Worm (Caenorhabditis elegans) whole organism, L4/young adult: ENCODE measurements around the gene ptr-16.
A peak's percentile ranks its signal among the peaks of the same experiment; 100 is the strongest.

Experiments
- W03F9.2 ChIP-seq: fragments of 150-350 bp; optimal IDR thresholded peaks from 2 replicates; lab custom pipeline; 2014; ENCODE audit warnings: missing biosample characterization, missing genetic modification characterization
- dao-5 ChIP-seq: sonication (generic microtip); optimal IDR thresholded peaks from 2 replicates; lab custom pipeline; 2016; ENCODE audit warnings: missing genotype, missing genetic modification characterization, moderate library complexity, missing compliant biosample characterization
- him-1 ChIP-seq: sonication (generic microtip); optimal IDR thresholded peaks from 2 replicates; lab custom pipeline; 2016; ENCODE audit warnings: missing genotype, missing genetic modification reagents, missing genetic modification characterization, missing compliant biosample characterization

Gene ptr-16

DNA sequence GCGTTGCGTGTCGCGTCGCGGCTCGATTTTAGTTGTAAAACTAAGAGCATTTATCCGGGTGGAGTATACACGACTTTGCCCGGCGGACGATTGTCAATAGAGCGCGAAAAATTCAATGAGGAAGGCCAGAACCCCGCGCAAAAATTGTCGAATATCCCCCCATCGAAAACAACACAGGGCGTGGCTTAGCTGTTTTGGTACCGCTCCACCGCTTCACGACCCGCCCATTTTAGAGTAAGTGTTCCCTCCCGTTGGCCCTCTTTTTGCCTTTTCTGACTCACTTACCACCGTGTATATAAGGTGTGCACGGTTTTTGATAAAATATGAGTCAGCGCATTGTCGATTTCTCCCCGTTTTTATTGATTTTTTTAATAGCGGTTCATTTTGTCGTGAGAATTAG, 12.1 kb upstream of the ptr-16 start:
- no peak for TF ChIP-seq dao-5 (tag; lab: Kevin White, UChicago)
- no peak for TF ChIP-seq W03F9.2 (tag; lab: Kevin White, UChicago)
- TF ChIP-seq him-1 (tag; lab: Kevin White, UChicago): no peak

ce11 chrV:1153925-1154324, 11.6 kb upstream of the ptr-16 start:
- TF ChIP-seq dao-5 (tag; lab: Kevin White, UChicago): no peak
- peak; percentile 54 for TF ChIP-seq him-1 (tag; lab: Kevin White, UChicago)
- no peak for TF ChIP-seq W03F9.2 (tag; lab: Kevin White, UChicago)

DNA sequence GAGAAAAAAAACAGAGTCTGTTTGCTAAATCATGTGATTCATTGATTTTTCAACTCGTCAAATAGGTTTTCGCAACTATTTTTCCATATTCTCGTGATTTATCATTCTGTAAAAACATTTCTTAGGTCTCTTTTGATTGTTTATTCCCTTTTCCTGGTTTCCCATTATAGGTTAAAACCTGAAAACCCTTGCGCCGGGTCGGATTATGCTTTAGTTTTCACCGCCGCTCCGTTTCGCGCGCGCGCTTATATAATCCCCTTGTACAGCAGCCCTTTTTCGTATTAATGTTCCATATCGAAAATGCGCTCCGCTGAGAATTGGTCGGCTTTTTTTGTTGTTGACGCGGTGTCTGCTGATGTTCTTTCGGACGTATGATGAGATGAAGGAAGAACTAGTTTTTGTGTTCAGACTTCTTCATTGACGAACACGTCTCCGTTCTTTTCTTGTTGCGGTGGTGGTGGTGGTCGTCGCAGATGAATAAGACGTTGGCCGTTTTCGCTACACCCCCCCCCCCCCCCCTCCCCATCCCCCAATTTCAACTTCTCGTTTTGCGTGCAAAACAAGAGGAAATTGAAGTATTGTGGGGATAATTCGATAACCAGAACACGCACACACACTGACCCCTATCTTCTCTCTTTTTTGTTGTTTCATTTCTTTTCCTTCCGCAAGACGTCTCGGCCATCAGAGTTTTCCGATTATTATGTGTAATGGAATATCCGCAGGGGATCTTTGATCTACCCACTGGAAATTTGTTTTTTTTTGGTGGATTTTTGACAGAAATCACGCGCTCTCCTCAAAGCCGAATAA, 10.8 kb upstream of the ptr-16 start:
- TF ChIP-seq dao-5 (tag; lab: Kevin White, UChicago): no peak
- TF ChIP-seq him-1 (tag; lab: Kevin White, UChicago): no peak
- no peak for TF ChIP-seq W03F9.2 (tag; lab: Kevin White, UChicago)

DNA sequence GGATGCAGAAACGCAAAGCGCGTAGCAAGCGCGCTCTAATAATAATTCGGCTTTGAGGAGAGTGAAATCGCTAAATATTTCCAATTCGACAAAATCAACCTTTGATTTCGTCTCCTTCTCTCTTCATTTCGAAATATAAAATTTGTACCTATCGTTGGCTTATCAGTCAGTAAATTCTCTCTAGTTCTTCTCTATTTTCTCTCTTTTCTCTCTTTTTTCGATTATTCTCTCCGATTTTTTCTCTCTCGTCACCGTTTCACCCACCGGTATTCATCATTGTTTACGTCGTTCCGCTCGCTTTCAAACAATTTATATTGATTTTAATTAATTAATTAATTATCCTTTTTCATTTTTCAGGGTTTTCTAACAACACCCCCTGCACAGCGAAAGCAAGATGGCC, 9.6 kb upstream of the ptr-16 start, which contains the start of gene cmd-1:
TSS of gene cmd-1 (plus strand) at position 358 of the 400 bp plus-strand sequence.
- TF ChIP-seq him-1 (tag; lab: Kevin White, UChicago) (no peak), dao-5 (tag; lab: Kevin White, UChicago) (no peak), W03F9.2 (tag; lab: Kevin White, UChicago) (no peak)

ce11 chrV:1156431-1156830, 9.1 kb upstream of the ptr-16 start:
- no peak for TF ChIP-seq him-1 (tag; lab: Kevin White, UChicago)
- TF ChIP-seq W03F9.2 (tag; lab: Kevin White, UChicago): no peak

DNA sequence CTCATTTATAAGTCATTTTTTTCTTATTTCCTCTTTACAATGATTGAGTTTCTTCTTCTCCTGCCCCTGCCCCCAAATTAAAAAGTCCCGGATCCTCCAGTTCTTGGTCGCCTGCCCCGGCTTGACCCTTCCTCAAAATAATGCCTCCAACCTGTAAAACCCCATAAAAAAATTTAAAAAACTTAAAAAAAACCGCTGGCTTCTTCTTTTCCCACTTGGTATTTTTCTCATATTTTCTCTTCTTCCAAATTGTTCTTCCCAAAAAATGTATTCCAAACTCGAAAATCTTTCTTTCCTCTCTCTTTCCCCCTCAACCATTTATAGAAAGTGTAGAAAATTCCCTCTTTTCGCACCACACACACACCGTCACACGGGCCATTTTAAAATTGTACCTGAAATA, 8.1 kb upstream of the ptr-16 start:
- TF ChIP-seq him-1 (tag; lab: Kevin White, UChicago) (no peak), dao-5 (tag; lab: Kevin White, UChicago) (no peak)

DNA sequence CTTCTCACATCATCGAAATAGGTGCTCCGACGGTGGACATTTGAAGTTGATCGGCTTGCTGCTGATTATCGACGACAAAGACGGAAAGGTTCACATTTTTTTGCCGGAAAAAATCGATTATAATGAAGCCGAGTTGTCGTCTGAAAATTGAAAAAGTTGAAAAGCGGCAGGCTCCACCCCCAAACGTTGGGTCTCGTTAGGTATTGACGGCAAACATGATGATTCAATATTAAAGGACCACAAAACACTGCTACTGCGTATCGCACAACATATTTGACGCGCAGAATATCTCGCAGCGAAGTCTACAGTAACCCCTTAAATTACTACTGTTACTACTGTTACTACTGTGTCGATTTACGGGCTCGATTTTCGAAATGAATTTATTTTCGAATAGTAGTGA, 7.3 kb upstream of the ptr-16 start:
- TF ChIP-seq him-1 (tag; lab: Kevin White, UChicago) (peak; percentile 66), dao-5 (tag; lab: Kevin White, UChicago) (no peak)

- TF ChIP-seq W03F9.2 (tag; lab: Kevin White, UChicago) (no peak), him-1 (tag; lab: Kevin White, UChicago) (no peak), dao-5 (tag; lab: Kevin White, UChicago) (no peak)
Observed at ce11 chrV:1160716-1161115, 4.8 kb upstream of the ptr-16 start.

DNA sequence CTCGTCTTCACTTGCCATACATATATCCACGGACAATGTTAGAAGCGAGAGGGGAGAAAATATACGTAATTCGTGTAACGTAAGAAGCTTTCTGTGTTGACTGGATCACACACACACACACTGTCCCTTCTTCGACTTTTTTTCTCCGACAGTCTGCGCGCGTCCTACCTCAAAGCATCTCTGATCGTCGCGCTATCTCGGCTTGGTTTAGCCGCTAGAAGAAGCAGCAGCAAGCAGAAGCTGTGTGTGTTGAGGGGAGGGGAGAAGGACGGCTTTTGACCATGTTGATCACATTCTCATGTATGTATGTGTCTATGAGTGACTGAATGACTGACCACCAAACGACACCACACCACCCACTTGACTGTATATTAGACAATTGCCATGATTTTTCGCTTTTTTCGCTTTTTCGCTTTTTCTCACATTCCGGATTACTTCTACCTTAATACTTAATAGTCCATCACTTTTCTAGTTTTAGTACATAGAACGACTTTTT, 1.3 kb upstream of the ptr-16 start, which contains the start of gene T21H3.5:
TSS of gene T21H3.5 (minus strand) at position 98 of the 496 bp plus-strand sequence.
- no peak for TF ChIP-seq him-1 (tag; lab: Kevin White, UChicago)
- TF ChIP-seq dao-5 (tag; lab: Kevin White, UChicago): no peak
- no peak for TF ChIP-seq W03F9.2 (tag; lab: Kevin White, UChicago)

DNA sequence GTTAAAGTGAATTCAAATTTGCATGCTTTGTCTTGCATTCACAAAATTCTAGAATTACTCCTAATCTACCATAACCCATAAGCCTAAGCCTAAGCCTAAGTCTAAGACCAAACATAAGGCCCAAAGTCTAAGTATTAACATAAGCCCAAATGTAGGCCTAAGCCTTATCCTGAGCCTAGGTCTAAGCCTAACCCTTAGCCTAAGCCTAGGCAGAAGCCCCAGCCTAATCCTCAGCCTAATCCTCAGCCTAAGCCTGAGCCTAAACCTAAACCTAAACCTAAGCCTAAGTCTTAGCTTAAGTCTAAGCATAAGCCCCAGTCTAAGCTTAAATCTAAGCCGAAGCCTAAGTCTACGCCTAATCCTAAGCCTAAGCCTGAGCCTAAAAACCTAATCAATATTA, 5.1 kb downstream of the ptr-16 start:
- TF ChIP-seq dao-5 (tag; lab: Kevin White, UChicago): no peak
- TF ChIP-seq him-1 (tag; lab: Kevin White, UChicago): no peak
- no peak for TF ChIP-seq W03F9.2 (tag; lab: Kevin White, UChicago)

ce11 chrV:1176277-1176839, 10.8 kb downstream of the ptr-16 start, which contains the start of gene T21H3.1:
Gene T21H3.1, plus strand, starts transcription at chrV:1176724.
- TF ChIP-seq him-1 (tag; lab: Kevin White, UChicago): no peak
- no peak for TF ChIP-seq dao-5 (tag; lab: Kevin White, UChicago)
- TF ChIP-seq W03F9.2 (tag; lab: Kevin White, UChicago): no peak

DNA sequence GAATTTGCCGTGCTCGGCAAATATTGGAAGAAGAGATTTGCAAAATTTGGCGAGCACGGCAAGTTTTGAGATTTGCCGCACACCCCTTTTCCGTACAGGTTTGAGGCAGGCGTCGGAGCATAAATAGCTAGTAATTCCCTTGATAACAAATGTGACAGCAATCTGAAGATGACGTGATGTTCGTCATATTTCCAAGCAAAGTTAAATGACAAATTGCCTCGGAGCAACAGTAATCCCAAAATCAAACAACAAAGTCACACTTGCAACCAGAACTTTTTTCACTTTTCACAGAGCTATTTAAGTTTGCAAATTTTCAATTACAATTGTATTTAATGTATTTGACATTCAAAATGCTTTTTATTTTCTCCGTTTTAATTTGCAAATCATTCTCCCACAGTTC, 13.8 kb downstream of the ptr-16 start, which contains the start of gene F25A2.1:
TSS of gene F25A2.1 (plus strand) at position 301 of the 400 bp plus-strand sequence.
- no peak for TF ChIP-seq W03F9.2 (tag; lab: Kevin White, UChicago)
- no peak for TF ChIP-seq dao-5 (tag; lab: Kevin White, UChicago)
- TF ChIP-seq him-1 (tag; lab: Kevin White, UChicago): no peak

- peak; percentile 77 for TF ChIP-seq W03F9.2 (tag; lab: Kevin White, UChicago)
- TF ChIP-seq dao-5 (tag; lab: Kevin White, UChicago): no peak
Observed at ce11 chrV:1195995-1196394, 30.5 kb downstream of the ptr-16 start, which contains the start of the genes wrb-1 and Y50D4A.4. Gene wrb-1, plus strand, starts transcription at chrV:1196072. Gene Y50D4A.4, minus strand, starts transcription at chrV:1196127.
